Worm (Caenorhabditis elegans) whole organism, midembryonic: ENCODE results near the gene R11E3.1.

ENCODE experiments used
- T22C8.4 ChIP-seq: fragments of 200-800 bp; sonication (Bioruptor generic); IDR thresholded peaks from 2 replicates; pipeline ENCODE4 v1.3.6; 2022; ENCODE audit warnings: missing genetic modification characterization, missing compliant biosample characterization
- cog-1 ChIP-seq: sonication (generic microtip); optimal IDR thresholded peaks from 2 replicates; lab custom pipeline; 2016; ENCODE audit warnings: missing genetic modification characterization, missing compliant biosample characterization
- flt-1 ChIP-seq: fragments of 200-800 bp; sonication (Bioruptor generic); IDR thresholded peaks from 2 replicates; pipeline ENCODE4 v1.3.6; 2022; ENCODE audit warnings: missing genetic modification characterization, missing compliant biosample characterization
- klf-2 ChIP-seq: fragments of 200-800 bp; sonication (Bioruptor generic); conservative IDR thresholded peaks from 2 replicates; pipeline ENCODE4 v1.3.6; 2022; ENCODE audit warnings: missing genetic modification reagents, missing genetic modification characterization, missing compliant biosample characterization
- med-1 ChIP-seq: sonication (generic microtip); optimal IDR thresholded peaks from 2 replicates; lab custom pipeline; 2017; ENCODE audit warnings: missing genetic modification characterization, mild to moderate bottlenecking, missing compliant biosample characterization, antibody characterized with exemption, missing genetic modification reagents; ENCODE audit not compliant: insufficient read depth
- ref-1 ChIP-seq: fragments of 200-800 bp; sonication (Bioruptor generic); conservative IDR thresholded peaks from 2 replicates; pipeline ENCODE4 v1.3.6; 2022; ENCODE audit warnings: missing genetic modification reagents, missing genetic modification characterization, missing compliant biosample characterization
- tab-1 ChIP-seq: fragments of 200-800 bp; sonication (Bioruptor generic); IDR thresholded peaks from 2 replicates; pipeline ENCODE4 v1.3.6; 2022; ENCODE audit warnings: missing genetic modification characterization, missing compliant biosample characterization
- ztf-23 ChIP-seq: fragments of 200-800 bp; sonication (Bioruptor generic); IDR thresholded peaks from 2 replicates; pipeline ENCODE4 v1.3.6; 2022; ENCODE audit warnings: missing genetic modification reagents, missing genetic modification characterization, missing compliant biosample characterization
- ztf-29 ChIP-seq: fragments of 200-800 bp; sonication (Bioruptor generic); IDR thresholded peaks from 2 replicates; pipeline ENCODE4 v1.3.6; 2022; ENCODE audit warnings: missing genetic modification reagents, missing genetic modification characterization, missing compliant biosample characterization

The R11E3.1 gene

ce11 chrIV:4810377-4810984 lies 20.9 kb downstream of the R11E3.1 start, which contains the start of gene eif-1.A:
TSS of gene eif-1.A (plus strand) at chrIV:4810934.
- TF ChIP-seq tab-1: no peak
- TF ChIP-seq med-1: peak; percentile 21
- no peak for TF ChIP-seq T22C8.4
- 0 out of 2 replicates have a peak, but pooled peaks have one; percentile 51 for TF ChIP-seq ztf-23 (GFP tag; lab: Robert Waterston, UW)
- TF ChIP-seq klf-2 (GFP tag; lab: Robert Waterston, UW): 0 out of 2 replicates have a peak, but pooled peaks have one; percentile 7
- TF ChIP-seq ztf-29 (GFP tag; lab: Robert Waterston, UW): no peak
- TF ChIP-seq ref-1: no peak
- no peak for TF ChIP-seq cog-1 (tag; lab: Kevin White, UChicago)
- TF ChIP-seq flt-1 (GFP tag; lab: Robert Waterston, UW): 0 out of 2 replicates have a peak, but pooled peaks have one; percentile 16

- no peak for TF ChIP-seq flt-1 (GFP tag; lab: Robert Waterston, UW)
- no peak for TF ChIP-seq ref-1
- no peak for TF ChIP-seq ztf-23 (GFP tag; lab: Robert Waterston, UW)
- TF ChIP-seq cog-1 (tag; lab: Kevin White, UChicago): no peak
- TF ChIP-seq T22C8.4: no peak
- no peak for TF ChIP-seq ztf-29 (GFP tag; lab: Robert Waterston, UW)
- TF ChIP-seq klf-2 (GFP tag; lab: Robert Waterston, UW): no peak
- no peak for TF ChIP-seq tab-1
- no peak for TF ChIP-seq med-1
Observed at ce11 chrIV:4811863-4812262, 22.3 kb downstream of the R11E3.1 start, which contains the start of gene srw-95. TSS of gene srw-95 (plus strand) at chrIV:4812075.

- no peak for TF ChIP-seq flt-1 (GFP tag; lab: Robert Waterston, UW)
- no peak for TF ChIP-seq klf-2 (GFP tag; lab: Robert Waterston, UW)
- TF ChIP-seq ztf-23 (GFP tag; lab: Robert Waterston, UW): no peak
- TF ChIP-seq T22C8.4: no peak
- TF ChIP-seq ztf-29 (GFP tag; lab: Robert Waterston, UW): no peak
- TF ChIP-seq cog-1 (tag; lab: Kevin White, UChicago): no peak
- no peak for TF ChIP-seq med-1
- TF ChIP-seq ref-1: no peak
- TF ChIP-seq tab-1: no peak
Observed at ce11 chrIV:4814185-4814584, 24.6 kb downstream of the R11E3.1 start, which contains the start of gene srw-94. TSS of gene srw-94 (plus strand) at chrIV:4814485.

- no peak for TF ChIP-seq cog-1 (tag; lab: Kevin White, UChicago)
- TF ChIP-seq med-1: no peak
- TF ChIP-seq tab-1: no peak
- no peak for TF ChIP-seq ref-1
- no peak for TF ChIP-seq klf-2 (GFP tag; lab: Robert Waterston, UW)
- TF ChIP-seq ztf-29 (GFP tag; lab: Robert Waterston, UW): no peak
- TF ChIP-seq ztf-23 (GFP tag; lab: Robert Waterston, UW): no peak
- no peak for TF ChIP-seq T22C8.4
- TF ChIP-seq flt-1 (GFP tag; lab: Robert Waterston, UW): no peak
Observed at ce11 chrIV:4821054-4821453, 31.5 kb downstream of the R11E3.1 start, which contains the start of gene H06H21.8. TSS of gene H06H21.8 (minus strand) at chrIV:4821131.

- TF ChIP-seq tab-1: no peak
- TF ChIP-seq med-1: no peak
- no peak for TF ChIP-seq klf-2 (GFP tag; lab: Robert Waterston, UW)
Observed at ce11 chrIV:4821843-4822242, 32.3 kb downstream of the R11E3.1 start.

ce11 chrIV:4827219-4827618 lies 37.7 kb downstream of the R11E3.1 start, which contains the start of gene mpz-4:
TSS of gene mpz-4 (minus strand) at chrIV:4827319.
- TF ChIP-seq ztf-29 (GFP tag; lab: Robert Waterston, UW) (no peak), ztf-23 (GFP tag; lab: Robert Waterston, UW) (no peak), tab-1 (no peak), flt-1 (GFP tag; lab: Robert Waterston, UW) (no peak), med-1 (no peak), T22C8.4 (no peak), ref-1 (no peak), klf-2 (GFP tag; lab: Robert Waterston, UW) (no peak), cog-1 (tag; lab: Kevin White, UChicago) (no peak)

- TF ChIP-seq ztf-29 (GFP tag; lab: Robert Waterston, UW): no peak
- no peak for TF ChIP-seq klf-2 (GFP tag; lab: Robert Waterston, UW)
- TF ChIP-seq ref-1: no peak
- TF ChIP-seq flt-1 (GFP tag; lab: Robert Waterston, UW): no peak
- TF ChIP-seq med-1: no peak
- no peak for TF ChIP-seq ztf-23 (GFP tag; lab: Robert Waterston, UW)
Observed at ce11 chrIV:4829641-4830040, 40.1 kb downstream of the R11E3.1 start.
